Worm (Caenorhabditis elegans) whole organism, young adult: Measurements from ENCODE around the gene F10E9.4.

ENCODE experiments used
- C17E4.6 ChIP-seq: fragments of 200-800 bp; sonication (Bioruptor generic); IDR thresholded peaks from 2 replicates; pipeline ENCODE4 v1.3.6; 2022; ENCODE audit warnings: missing genetic modification reagents, missing genetic modification characterization, missing compliant biosample characterization
- T26A5.8 ChIP-seq: sonication (generic microtip); optimal IDR thresholded peaks from 2 replicates; lab custom pipeline; 2016; ENCODE audit warnings: missing genetic modification characterization, missing compliant biosample characterization
- aptf-2 ChIP-seq: fragments of 200-800 bp; sonication (Bioruptor generic); conservative IDR thresholded peaks from 2 replicates; pipeline ENCODE4 v1.3.6; 2022; ENCODE audit warnings: missing genetic modification reagents, missing genetic modification characterization, missing compliant biosample characterization
- ceh-27 ChIP-seq: fragments of 200-800 bp; sonication (Bioruptor generic); optimal IDR thresholded peaks from 2 replicates; lab custom pipeline; 2018; ENCODE audit warnings: mild to moderate bottlenecking, missing genetic modification characterization, moderate library complexity, missing compliant biosample characterization
- fkh-3 ChIP-seq: sonication (generic microtip); optimal IDR thresholded peaks from 2 replicates; lab custom pipeline; 2016; ENCODE audit warnings: mild to moderate bottlenecking, missing genetic modification characterization, missing compliant biosample characterization
- hlh-12 ChIP-seq: sonication (generic microtip); optimal IDR thresholded peaks from 2 replicates; lab custom pipeline; 2016; ENCODE audit warnings: missing genetic modification characterization, missing compliant biosample characterization
- hsf-1 ChIP-seq: fragments of 200-800 bp; sonication (Bioruptor generic); IDR thresholded peaks from 2 replicates; pipeline ENCODE4 v1.3.6; 2022; ENCODE audit warnings: missing genetic modification reagents, missing genetic modification characterization, missing compliant biosample characterization
- mel-28 ChIP-seq: sonication (generic microtip); optimal IDR thresholded peaks from 2 replicates; lab custom pipeline; 2016; ENCODE audit warnings: borderline replicate concordance, mild to moderate bottlenecking, missing genetic modification characterization, missing compliant biosample characterization
- nfya-2 ChIP-seq: fragments of 200-800 bp; sonication (Bioruptor generic); IDR thresholded peaks from 2 replicates; pipeline ENCODE4 v1.3.6; 2022; ENCODE audit warnings: missing genetic modification reagents, missing genetic modification characterization, missing compliant biosample characterization
- unc-62 ChIP-seq: fragments of 150-350 bp; optimal IDR thresholded peaks from 2 replicates; lab custom pipeline; 2014; ENCODE audit warnings: missing biosample characterization, missing genetic modification reagents, missing genetic modification characterization
- ztf-28 ChIP-seq: fragments of 200-800 bp; sonication (Bioruptor generic); IDR thresholded peaks from 2 replicates; pipeline ENCODE4 v1.3.6; 2022; ENCODE audit warnings: missing genetic modification reagents, missing genetic modification characterization, missing compliant biosample characterization

- TF ChIP-seq unc-62 (GFP tag; lab: Kevin White, UChicago) (no peak), ceh-27 (GFP tag; lab: Kevin White, UChicago) (no peak), aptf-2 (no peak), hlh-12 (tag; lab: Kevin White, UChicago) (no peak), fkh-3 (tag; lab: Kevin White, UChicago) (no peak), mel-28 (tag; lab: Kevin White, UChicago) (no peak), T26A5.8 (tag; lab: Kevin White, UChicago) (no peak), C17E4.6 (GFP tag; lab: Robert Waterston, UW) (no peak), nfya-2 (GFP tag; lab: Robert Waterston, UW) (no peak), ztf-28 (GFP tag; lab: Robert Waterston, UW) (no peak), hsf-1 (GFP tag; lab: Robert Waterston, UW) (no peak)
Measured at ce11 chrIII:8262599-8262998, 45.7 kb upstream of the F10E9.4 start.
